Fruit fly (Drosophila melanogaster) whole organism, embryonic: ENCODE results near the gene Bem46.

Experiments used
- ATbp ChIP-seq: fragments of 200-800 bp; sonication (Bioruptor generic); optimal IDR thresholded peaks from 2 replicates; lab custom pipeline; 2017; ENCODE audit warnings: missing biosample characterization, mild to moderate bottlenecking, missing genetic modification characterization, missing genetic modification reagents
- BtbVII ChIP-seq: fragments of 200-800 bp; sonication (Bioruptor generic); optimal IDR thresholded peaks from 3 replicates; lab custom pipeline; 2017; ENCODE audit warnings: missing biosample characterization, mild to moderate bottlenecking, missing genetic modification characterization
- CG10543 ChIP-seq: fragments of 200-800 bp; sonication (Bioruptor generic); optimal IDR thresholded peaks from 3 replicates; lab custom pipeline; 2017; ENCODE audit warnings: missing biosample characterization, mild to moderate bottlenecking, missing genetic modification characterization, moderate library complexity
- CG11398 ChIP-seq: fragments of 200-800 bp; sonication (Bioruptor generic); optimal IDR thresholded peaks from 2 replicates; lab custom pipeline; 2016; ENCODE audit warnings: missing biosample characterization, missing genetic modification characterization
- CG12104 ChIP-seq: fragments of 200-800 bp; sonication (Bioruptor generic); optimal IDR thresholded peaks from 3 replicates; lab custom pipeline; 2016; ENCODE audit warnings: missing biosample characterization, missing genetic modification characterization
- CG15011 ChIP-seq: fragments of 200-800 bp; sonication (Bioruptor generic); optimal IDR thresholded peaks from 3 replicates; lab custom pipeline; 2018; ENCODE audit warnings: missing biosample characterization, mild to moderate bottlenecking, missing genetic modification characterization
- CG17328 ChIP-seq: fragments of 200-800 bp; sonication (Bioruptor generic); IDR thresholded peaks from 2 replicates; pipeline ENCODE4 v1.3.6; 2022; ENCODE audit warnings: missing biosample characterization, missing genetic modification characterization
- CG17568 ChIP-seq: fragments of 200-800 bp; sonication (Bioruptor generic); optimal IDR thresholded peaks from 2 replicates; lab custom pipeline; 2018; ENCODE audit warnings: missing biosample characterization, mild to moderate bottlenecking, missing genetic modification characterization, moderate library complexity
- CG17829 ChIP-seq: fragments of 200-800 bp; optimal IDR thresholded peaks from 2 replicates; lab custom pipeline; 2019; ENCODE audit warnings: missing biosample characterization, mild to moderate bottlenecking, missing genetic modification characterization, moderate library complexity
- CG18476 ChIP-seq: fragments of 200-800 bp; sonication (Bioruptor generic); optimal IDR thresholded peaks from 2 replicates; lab custom pipeline; 2016; ENCODE audit warnings: missing biosample characterization, mild to moderate bottlenecking, missing genetic modification characterization
- CG2202 ChIP-seq: fragments of 200-800 bp; sonication (Bioruptor generic); optimal IDR thresholded peaks from 2 replicates; lab custom pipeline; 2018; ENCODE audit warnings: missing biosample characterization, mild to moderate bottlenecking, missing genetic modification characterization
- CG30403 ChIP-seq: fragments of 200-800 bp; sonication (Bioruptor generic); optimal IDR thresholded peaks from 3 replicates; lab custom pipeline; 2016; ENCODE audit warnings: missing biosample characterization, missing genetic modification characterization
- CG32767 ChIP-seq: fragments of 200-800 bp; sonication (Bioruptor generic); IDR thresholded peaks from 2 replicates; pipeline ENCODE4 v1.3.6; 2022; ENCODE audit warnings: missing biosample characterization, missing genetic modification characterization
- CG34224 ChIP-seq: fragments of 200-800 bp; sonication (Bioruptor generic); IDR thresholded peaks from 3 replicates; pipeline ENCODE4 v1.3.6; 2022; ENCODE audit warnings: missing biosample characterization, missing genetic modification characterization; ENCODE audit not compliant: partially characterized antibody
- CG43689 ChIP-seq: fragments of 200-800 bp; sonication (Bioruptor generic); IDR thresholded peaks from 2 replicates; pipeline ENCODE4 v1.3.6; 2022; ENCODE audit warnings: missing biosample characterization, missing genetic modification characterization
- CG4617 ChIP-seq: fragments of 200-800 bp; sonication (Bioruptor generic); optimal IDR thresholded peaks from 3 replicates; lab custom pipeline; 2016; ENCODE audit warnings: missing biosample characterization, missing genetic modification characterization, borderline replicate concordance
- CG6254 ChIP-seq: fragments of 200-800 bp; sonication (Bioruptor generic); optimal IDR thresholded peaks from 3 replicates; lab custom pipeline; 2017; ENCODE audit warnings: mild to moderate bottlenecking, missing biosample characterization, missing genetic modification reagents, missing genetic modification characterization
- CG7839 ChIP-seq: fragments of 200-800 bp; sonication (Bioruptor generic); optimal IDR thresholded peaks from 3 replicates; lab custom pipeline; 2018; ENCODE audit warnings: missing biosample characterization, mild to moderate bottlenecking, missing genetic modification characterization, moderate library complexity
- CG7963 ChIP-seq: fragments of 200-800 bp; sonication (Bioruptor generic); IDR thresholded peaks from 3 replicates; pipeline ENCODE4 v1.3.6; 2022; ENCODE audit warnings: missing biosample characterization, missing genetic modification characterization; ENCODE audit not compliant: partially characterized antibody
- CG8924 ChIP-seq: fragments of 200-800 bp; optimal IDR thresholded peaks from 3 replicates; lab custom pipeline; 2019; ENCODE audit warnings: missing biosample characterization, mild to moderate bottlenecking, missing genetic modification characterization, moderate library complexity
- CG9797 ChIP-seq: fragments of 200-800 bp; sonication (Bioruptor generic); optimal IDR thresholded peaks from 3 replicates; lab custom pipeline; 2018; ENCODE audit warnings: missing biosample characterization, mild to moderate bottlenecking, missing genetic modification characterization
- Fer3 ChIP-seq: fragments of 200-800 bp; sonication (Bioruptor generic); optimal IDR thresholded peaks from 2 replicates; lab custom pipeline; 2018; ENCODE audit warnings: missing biosample characterization, mild to moderate bottlenecking, missing genetic modification characterization, moderate library complexity
- Kr ChIP-seq: fragments of 200-800 bp; sonication (Bioruptor generic); optimal IDR thresholded peaks from 2 replicates; lab custom pipeline; 2017; ENCODE audit warnings: missing biosample characterization, mild to moderate bottlenecking, missing genetic modification characterization
- Lhr ChIP-seq: fragments of 200-800 bp; sonication (Bioruptor generic); optimal IDR thresholded peaks from 3 replicates; lab custom pipeline; 2017; ENCODE audit warnings: mild to moderate bottlenecking, missing biosample characterization, missing genetic modification reagents, missing genetic modification characterization
- Lpt ChIP-seq: fragments of >200 bp; optimal IDR thresholded peaks from 2 replicates; lab custom pipeline; 2018; ENCODE audit warnings: missing biosample characterization, missing genetic modification characterization
- Myb ChIP-seq: fragments of 200-800 bp; sonication (Bioruptor generic); optimal IDR thresholded peaks from 2 replicates; lab custom pipeline; 2016; ENCODE audit warnings: missing biosample characterization, missing genetic modification characterization
- NFAT ChIP-seq: fragments of 200-800 bp; sonication (Bioruptor generic); IDR thresholded peaks from 2 replicates; pipeline ENCODE4 v1.3.6; 2022; ENCODE audit warnings: missing biosample characterization, missing genetic modification characterization
- Oli ChIP-seq: fragments of 200-800 bp; sonication (Bioruptor generic); optimal IDR thresholded peaks from 2 replicates; lab custom pipeline; 2018; ENCODE audit warnings: missing biosample characterization, mild to moderate bottlenecking, missing genetic modification characterization, moderate library complexity
- Opbp ChIP-seq: fragments of 200-800 bp; sonication (Bioruptor generic); IDR thresholded peaks from 3 replicates; pipeline ENCODE4 v1.3.6; 2022; ENCODE audit warnings: missing biosample characterization, missing genetic modification characterization; ENCODE audit not compliant: partially characterized antibody
- Sin3A ChIP-seq: fragments of >200 bp; optimal IDR thresholded peaks from 2 replicates; lab custom pipeline; 2018
- Usf ChIP-seq: fragments of 200-800 bp; sonication (Bioruptor generic); optimal IDR thresholded peaks from 2 replicates; lab custom pipeline; 2017; ENCODE audit warnings: missing genotype, missing biosample characterization, missing genetic modification characterization
- Vsx1 ChIP-seq: fragments of 200-800 bp; sonication (Bioruptor generic); optimal IDR thresholded peaks from 2 replicates; lab custom pipeline; 2017; ENCODE audit warnings: missing biosample characterization, mild to moderate bottlenecking, missing genetic modification characterization, missing genetic modification reagents
- dpn ChIP-seq, 2 experiments: fragments of 200-800 bp; sonication (Bioruptor generic); optimal IDR thresholded peaks; 3 replicates each; lab custom pipeline; 2016; ENCODE audit warnings: missing biosample characterization in 2 of 2, missing genetic modification characterization in 2 of 2
- en ChIP-seq: fragments of 200-800 bp; sonication (Bioruptor generic); optimal IDR thresholded peaks from 2 replicates; lab custom pipeline; 2016; ENCODE audit warnings: missing biosample characterization, missing genetic modification characterization
- eyg ChIP-seq: fragments of 200-800 bp; sonication (Bioruptor generic); optimal IDR thresholded peaks from 3 replicates; lab custom pipeline; 2016; ENCODE audit warnings: missing biosample characterization, missing genetic modification characterization
- jing ChIP-seq: fragments of 200-800 bp; sonication (Bioruptor generic); optimal IDR thresholded peaks from 2 replicates; lab custom pipeline; 2018; ENCODE audit warnings: missing biosample characterization, mild to moderate bottlenecking, missing genetic modification characterization
- lab ChIP-seq: fragments of 200-800 bp; sonication (Bioruptor generic); optimal IDR thresholded peaks from 3 replicates; lab custom pipeline; 2017; ENCODE audit warnings: missing biosample characterization, missing genetic modification characterization, mild to moderate bottlenecking, moderate library complexity, missing genetic modification reagents
- oc ChIP-seq: fragments of 200-800 bp; sonication (Bioruptor generic); optimal IDR thresholded peaks from 2 replicates; lab custom pipeline; 2018; ENCODE audit warnings: missing biosample characterization, mild to moderate bottlenecking, missing genetic modification characterization, moderate library complexity
- pfk ChIP-seq: fragments of 200-800 bp; sonication (Bioruptor generic); optimal IDR thresholded peaks from 2 replicates; lab custom pipeline; 2018; ENCODE audit warnings: missing biosample characterization, mild to moderate bottlenecking, missing genetic modification characterization, moderate library complexity
- prd ChIP-seq, 3 experiments: fragments of >200 bp in 2 of 3; fragments of 200-800 bp in 1 of 3; sonication (Bioruptor generic) in 1 of 3; optimal IDR thresholded peaks in 2 of 3; IDR thresholded peaks in 1 of 3; 2 replicates in 2 of 3; 3 replicates in 1 of 3; pipeline versions ENCODE4 v1.3.6 to Lab custom; 2017 to 2022; ENCODE audit warnings: missing biosample characterization in 1 of 3, missing genetic modification characterization in 1 of 3
- rib ChIP-seq: fragments of 200-800 bp; sonication (Bioruptor generic); IDR thresholded peaks from 2 replicates; pipeline ENCODE4 v1.3.6; 2022; ENCODE audit warnings: missing biosample characterization, missing genetic modification characterization
- slbo ChIP-seq: fragments of 200-800 bp; sonication (Bioruptor generic); IDR thresholded peaks from 2 replicates; pipeline ENCODE4 v1.3.6; 2022; ENCODE audit warnings: missing biosample characterization, missing genetic modification characterization
- sob ChIP-seq: fragments of 200-800 bp; sonication (Bioruptor generic); IDR thresholded peaks from 2 replicates; pipeline ENCODE4 v1.3.6; 2022; ENCODE audit warnings: missing biosample characterization, missing genetic modification characterization
- sr ChIP-seq: fragments of 200-800 bp; sonication (Bioruptor generic); IDR thresholded peaks from 3 replicates; pipeline ENCODE4 v1.3.6; 2022; ENCODE audit warnings: missing biosample characterization, missing genetic modification characterization
- ssp ChIP-seq: fragments of 200-800 bp; sonication (Bioruptor generic); IDR thresholded peaks from 2 replicates; pipeline ENCODE4 v1.3.6; 2022; ENCODE audit warnings: missing biosample characterization, missing genetic modification characterization
- tap ChIP-seq: fragments of 200-800 bp; optimal IDR thresholded peaks from 3 replicates; lab custom pipeline; 2019; ENCODE audit warnings: missing biosample characterization, mild to moderate bottlenecking, missing genetic modification characterization, moderate library complexity
- tgo ChIP-seq: fragments of 200-800 bp; sonication (Bioruptor generic); IDR thresholded peaks from 3 replicates; pipeline ENCODE4 v1.3.6; 2022; ENCODE audit warnings: missing biosample characterization, missing genetic modification characterization
- trem ChIP-seq: fragments of 200-800 bp; optimal IDR thresholded peaks from 3 replicates; lab custom pipeline; 2019; ENCODE audit warnings: missing biosample characterization, mild to moderate bottlenecking, missing genetic modification characterization, moderate library complexity
- unc-4 ChIP-seq: fragments of 200-800 bp; sonication (Bioruptor generic); IDR thresholded peaks from 2 replicates; pipeline ENCODE4 v1.3.6; 2022; ENCODE audit warnings: missing biosample characterization, missing genetic modification characterization; ENCODE audit not compliant: partially characterized antibody
- vnd ChIP-seq: fragments of 200-800 bp; sonication (Bioruptor generic); IDR thresholded peaks from 3 replicates; pipeline ENCODE4 v1.3.6; 2022; ENCODE audit warnings: missing biosample characterization, missing genetic modification characterization; ENCODE audit not compliant: partially characterized antibody

Bem46 gene

DNA sequence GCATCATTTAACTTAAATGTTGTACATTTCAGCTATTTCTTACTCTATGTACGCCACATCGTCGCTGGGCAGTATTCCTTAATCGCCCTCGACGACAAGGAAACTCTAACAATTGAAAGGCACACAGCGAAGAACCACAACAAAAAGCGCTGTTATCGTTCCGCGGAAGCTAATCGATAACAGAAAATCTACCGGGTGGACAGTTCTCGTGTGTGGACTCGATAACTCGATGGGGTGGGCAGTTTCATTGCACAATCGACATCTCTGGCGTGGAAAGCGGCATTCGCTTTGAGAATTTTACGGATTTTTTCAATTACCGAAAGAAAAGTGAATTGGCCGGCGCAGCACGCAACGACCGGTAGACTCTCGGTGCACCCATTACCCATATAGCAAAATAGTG is 35.1 kb downstream of the Bem46 start, which contains the start of the genes alpha4GT1 and Prp40 (continued):
- peak; percentile 70 for TF ChIP-seq CG6254 (GFP tag; lab: Kevin White, UChicago)
- TF ChIP-seq pfk (GFP tag; lab: Kevin White, UChicago), result peak; percentile 39
- TF ChIP-seq unc-4 (GFP tag; lab: Robert Waterston, UW), result peak; percentile 65
- peak; percentile 90 for TF ChIP-seq CG7963 (GFP tag; lab: Robert Waterston, UW)
- no peak for TF ChIP-seq Lhr (GFP tag; lab: Kevin White, UChicago)
- TF ChIP-seq CG4617 (GFP tag; lab: Kevin White, UChicago), result peak; percentile 89
- TF ChIP-seq CG7839, result no peak
- no peak for TF ChIP-seq oc
- TF ChIP-seq NFAT (GFP tag; lab: Robert Waterston, UW), result 0 out of 2 replicates have a peak, but pooled peaks have one; percentile 15
- TF ChIP-seq lab (GFP tag; lab: Kevin White, UChicago), result no peak
- TF ChIP-seq Kr (GFP tag; lab: Kevin White, UChicago), result no peak
- TF ChIP-seq ATbp (GFP tag; lab: Kevin White, UChicago), result no peak
- no peak for TF ChIP-seq Usf (GFP tag; lab: Kevin White, UChicago)
- TF ChIP-seq CG30403 (GFP tag; lab: Kevin White, UChicago), result no peak
- no peak for TF ChIP-seq jing (GFP tag; lab: Kevin White, UChicago)
- no peak for TF ChIP-seq en (GFP tag; lab: Kevin White, UChicago)
- peak; percentile 96 for TF ChIP-seq CG34224
- TF ChIP-seq CG17328, result no peak
- no peak for TF ChIP-seq Oli (tag; lab: Kevin White, UChicago)
- no peak for TF ChIP-seq CG11398 (GFP tag; lab: Kevin White, UChicago)
- TF ChIP-seq Fer3 (tag; lab: Kevin White, UChicago), result no peak

DNA sequence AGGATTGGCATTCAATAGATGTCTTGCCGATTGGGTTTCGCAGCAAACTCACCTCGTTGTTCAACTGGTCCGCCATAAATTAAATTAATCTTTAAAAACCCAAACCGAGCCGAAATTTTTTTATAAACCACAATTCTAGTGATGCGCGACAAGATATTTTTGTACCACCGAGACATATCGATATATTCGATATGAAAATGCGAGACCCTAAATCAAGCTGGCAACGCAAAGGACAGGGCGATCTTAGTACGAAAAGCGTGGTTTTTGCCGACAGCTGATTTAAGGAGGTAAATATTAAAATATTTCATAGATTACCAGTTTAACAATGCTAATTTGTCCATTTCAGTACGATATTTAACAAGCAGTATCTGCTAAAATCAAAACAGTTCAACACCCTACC is 41.1 kb downstream of the Bem46 start, which contains the start of the genes Sf3b2 and CG17219:
Sf3b2 (minus strand) TSS at position 157 of the 400 bp plus-strand sequence.
CG17219 (plus strand) TSS at position 242 of the 400 bp plus-strand sequence.
- TF ChIP-seq sr (GFP tag; lab: Robert Waterston, UW) (no peak), ssp (GFP tag; lab: Robert Waterston, UW) (no peak), vnd (peak; percentile 52; the same call in 2 of the 3 replicates), tap (no peak), CG18476 (GFP tag; lab: Kevin White, UChicago) (no peak), rib (GFP tag; lab: Robert Waterston, UW) (no peak), CG15011 (GFP tag; lab: Kevin White, UChicago) (no peak), sob (GFP tag; lab: Robert Waterston, UW) (peak; percentile 25; the same call in 1 of the 2 replicates), CG2202 (tag; lab: Kevin White, UChicago) (no peak), CG10543 (GFP tag; lab: Kevin White, UChicago) (no peak), CG17829 (tag; lab: Kevin White, UChicago) (no peak), CG32767 (GFP tag; lab: Robert Waterston, UW) (no peak), CG12104 (no peak), Sin3A (lab: Kevin White, UChicago) (peak; percentile 11), eyg (GFP tag; lab: Kevin White, UChicago) (no peak), slbo (GFP tag; lab: Robert Waterston, UW) (no peak), tgo (GFP tag; lab: Robert Waterston, UW) (no peak), Opbp (peak; percentile 77), BtbVII (GFP tag; lab: Kevin White, UChicago) (no peak), CG43689 (GFP tag; lab: Robert Waterston, UW) (no peak), Lpt (no peak), CG17568 (GFP tag; lab: Kevin White, UChicago) (no peak), dpn (GFP tag; optimal IDR thresholded peaks at IDR 0.05; lab: Kevin White, UChicago) (peak in 1 of 2 experiments; percentile 26), prd (optimal IDR thresholded peaks at IDR 0.05; lab: Kevin White, UChicago) (no peak), prd (GFP tag; IDR thresholded peaks at IDR 0.05; lab: Robert Waterston, UW) (no peak), trem (tag; lab: Kevin White, UChicago) (peak; percentile 96), CG8924 (tag; lab: Kevin White, UChicago) (no peak), Myb (GFP tag; lab: Kevin White, UChicago) (peak; percentile 78), Vsx1 (GFP tag; lab: Kevin White, UChicago) (no peak), CG9797 (GFP tag; lab: Kevin White, UChicago) (peak; percentile 10)
